Worm (Caenorhabditis elegans) whole organism, early embryonic: ENCODE results near the gene del-8.
A peak's percentile ranks its signal among the peaks of the same experiment; 100 is the strongest.

Source experiments
- F13C5.2 ChIP-seq: sonication (generic microtip); optimal IDR thresholded peaks from 2 replicates; lab custom pipeline; 2017; ENCODE audit warnings: mild to moderate bottlenecking, missing genetic modification characterization, inconsistent platforms, missing compliant biosample characterization
- aly-1 ChIP-seq: sonication (generic microtip); optimal IDR thresholded peaks from 2 replicates; lab custom pipeline; 2016; ENCODE audit warnings: missing genetic modification characterization, missing compliant biosample characterization
- ama-1 ChIP-seq: fragments of 150-350 bp; optimal IDR thresholded peaks from 2 replicates; lab custom pipeline; 2014
- ceh-13 ChIP-seq: fragments of 200-800 bp; sonication (Bioruptor generic); optimal IDR thresholded peaks from 2 replicates; lab custom pipeline; 2018; ENCODE audit warnings: mild to moderate bottlenecking, missing genetic modification characterization, missing compliant biosample characterization
- ceh-36 ChIP-seq: sonication (generic microtip); optimal IDR thresholded peaks from 2 replicates; lab custom pipeline; 2016; ENCODE audit warnings: missing genetic modification characterization, inconsistent platforms, missing compliant biosample characterization
- ets-7 ChIP-seq: sonication (generic microtip); optimal IDR thresholded peaks from 2 replicates; lab custom pipeline; 2016; ENCODE audit warnings: missing genotype, missing genetic modification characterization, missing compliant biosample characterization
- flt-1 ChIP-seq: fragments of 200-800 bp; sonication (Bioruptor generic); IDR thresholded peaks from 2 replicates; pipeline ENCODE4 v1.3.6; 2022; ENCODE audit warnings: missing genetic modification characterization, missing compliant biosample characterization
- hnd-1 ChIP-seq: sonication (generic microtip); optimal IDR thresholded peaks from 2 replicates; lab custom pipeline; 2016; ENCODE audit warnings: missing genetic modification characterization, missing compliant biosample characterization
- pes-1 ChIP-seq: fragments of 200-800 bp; sonication (Bioruptor generic); IDR thresholded peaks from 2 replicates; pipeline ENCODE4 v1.3.6; 2022; ENCODE audit warnings: missing genetic modification reagents, missing genetic modification characterization, missing compliant biosample characterization
- scrt-1 ChIP-seq: fragments of 200-800 bp; sonication (Bioruptor generic); IDR thresholded peaks from 2 replicates; pipeline ENCODE4 v1.3.6; 2022; ENCODE audit warnings: missing genetic modification characterization, missing compliant biosample characterization
- sea-1 ChIP-seq: fragments of 200-800 bp; sonication (Bioruptor generic); conservative IDR thresholded peaks from 2 replicates; pipeline ENCODE4 v1.3.6; 2022; ENCODE audit warnings: missing genetic modification characterization, missing compliant biosample characterization
- tra-4 ChIP-seq: sonication (generic microtip); optimal IDR thresholded peaks from 2 replicates; lab custom pipeline; 2017; ENCODE audit warnings: missing genetic modification characterization, missing compliant biosample characterization

DNA sequence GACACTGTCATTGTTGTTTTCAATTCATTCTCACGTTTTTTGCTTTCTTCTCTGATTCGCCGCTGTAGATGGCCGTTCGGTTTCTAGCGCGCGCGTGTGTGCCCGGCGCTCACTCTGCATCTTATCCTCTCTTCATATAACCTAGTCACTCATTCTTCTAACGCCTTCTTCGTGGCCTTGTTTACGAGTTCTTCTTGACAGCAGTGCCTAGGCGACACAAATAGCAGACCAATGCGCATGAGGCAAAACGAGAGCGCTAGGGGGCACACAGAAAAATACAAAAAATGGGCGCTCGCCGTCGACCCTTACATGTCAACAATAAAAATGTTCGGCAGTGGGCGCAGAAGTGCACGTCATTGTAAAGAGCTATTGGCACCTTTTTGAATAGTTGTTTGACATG is 38.1 kb upstream of the del-8 start:
- TF ChIP-seq F13C5.2: peak; percentile 15
- TF ChIP-seq ama-1 (lab: Kevin White, UChicago): no peak
- TF ChIP-seq aly-1 (tag; lab: Kevin White, UChicago): no peak
- TF ChIP-seq hnd-1: no peak
- TF ChIP-seq ceh-13 (GFP tag; lab: Kevin White, UChicago): no peak
- TF ChIP-seq tra-4: no peak
- no peak for TF ChIP-seq sea-1
- no peak for TF ChIP-seq pes-1
- no peak for TF ChIP-seq ceh-36
- no peak for TF ChIP-seq scrt-1 (GFP tag; lab: Robert Waterston, UW)
- no peak for TF ChIP-seq ets-7 (tag; lab: Kevin White, UChicago)
- no peak for TF ChIP-seq flt-1 (GFP tag; lab: Robert Waterston, UW)
